Fruit fly (Drosophila melanogaster): Measurements from ENCODE around the gene CG42854.

Gene CG42854

DNA sequence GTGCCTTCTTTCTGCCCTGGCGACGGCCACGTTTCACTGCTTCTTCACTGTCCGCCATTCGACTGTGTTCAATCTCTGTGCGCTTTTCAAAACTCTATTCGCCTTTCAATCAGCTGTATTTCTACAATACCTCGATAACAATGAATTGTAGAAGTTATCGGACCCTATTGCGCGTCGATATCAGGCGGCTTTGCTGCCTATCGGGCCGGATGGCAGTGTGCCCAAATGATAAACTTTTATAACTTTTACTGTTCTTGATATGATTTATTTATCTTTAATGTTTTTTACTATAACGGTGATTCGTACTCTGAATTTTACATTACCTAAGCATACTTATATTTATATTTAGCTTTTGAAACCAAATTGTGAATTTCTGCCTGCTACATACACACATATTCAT lies 2.0 kb downstream of the CG42854 start, which contains the start of gene CG8915:
Gene CG8915 (minus strand): TSS at position 148 of the 400 bp plus-strand sequence.
- TF ChIP-seq Eip78C (GFP tag), result peak; percentile 46
- TF ChIP-seq pdm3 (GFP tag; optimal IDR thresholded peaks at IDR 0.05), result no peak

DNA sequence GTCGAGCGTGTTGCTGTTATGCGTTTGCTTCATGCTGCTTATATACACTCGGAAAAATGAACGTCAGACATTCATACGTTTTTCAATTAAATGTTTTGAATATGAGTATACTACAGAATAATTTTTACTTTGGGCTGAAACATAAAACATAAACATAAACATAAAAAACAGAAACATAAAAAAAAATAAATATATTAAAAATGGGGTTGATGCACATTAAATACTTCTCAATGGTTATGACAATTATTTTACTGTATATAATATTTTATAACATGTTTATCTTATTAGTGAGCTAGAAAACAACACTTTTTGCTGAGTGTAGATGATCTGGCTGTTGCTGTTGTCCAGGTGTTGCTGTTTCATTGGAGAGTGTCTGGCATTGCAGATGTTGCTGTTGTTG lies 9.4 kb downstream of the CG42854 start:
- TF ChIP-seq Sox102F (GFP tag; optimal IDR thresholded peaks at IDR 0.05), result peak; percentile 35
- TF ChIP-seq CG3032 (tag; optimal IDR thresholded peaks at IDR 0.05), result peak; percentile 67
- TF ChIP-seq CG8632 (GFP tag; optimal IDR thresholded peaks at IDR 0.05), result peak; percentile 71
- TF ChIP-seq Met (GFP tag; optimal IDR thresholded peaks at IDR 0.05), result peak; percentile 55
- TF ChIP-seq CG6163 (GFP tag; IDR thresholded peaks at IDR 0.05), result peak; percentile 62
- peak; percentile 70 for TF ChIP-seq dsx (GFP tag; optimal IDR thresholded peaks at IDR 0.05; ENCODE audit: poor library complexity, severe bottlenecking)
- TF ChIP-seq acj6 (GFP tag; optimal IDR thresholded peaks at IDR 0.05), result peak; percentile 75
- peak; percentile 69 to 71 for TF ChIP-seq ss (GFP tag; optimal IDR thresholded peaks at IDR 0.05)
- TF ChIP-seq CG11294 (GFP tag; IDR thresholded peaks at IDR 0.05), result no peak
- peak; percentile 70 for TF ChIP-seq pdm3 (GFP tag; optimal IDR thresholded peaks at IDR 0.05)
- peak; percentile 77 for TF ChIP-seq achi (GFP tag; optimal IDR thresholded peaks at IDR 0.05)
- TF ChIP-seq salr (GFP tag; optimal IDR thresholded peaks at IDR 0.05), result peak in 1 of 2 experiments; percentile 77
- peak; percentile 70 for TF ChIP-seq CG6792 (GFP tag; optimal IDR thresholded peaks at IDR 0.05)
- peak; percentile 19 for TF ChIP-seq CG31627 (GFP tag; optimal IDR thresholded peaks at IDR 0.05)
- no peak for TF ChIP-seq Hr39 (GFP tag; optimal IDR thresholded peaks at IDR 0.05)
- TF ChIP-seq Hr38 (GFP tag; optimal IDR thresholded peaks at IDR 0.05), result no peak
- TF ChIP-seq CG3919 (GFP tag; optimal IDR thresholded peaks at IDR 0.05), result peak; percentile 77
- TF ChIP-seq svp (GFP tag), result peak; percentile 55
- TF ChIP-seq eg (GFP tag; IDR thresholded peaks at IDR 0.05), result peak; percentile 74
- TF ChIP-seq CG6854 (GFP tag; optimal IDR thresholded peaks at IDR 0.05), result no peak
- peak; percentile 46 for TF ChIP-seq topi (GFP tag; optimal IDR thresholded peaks at IDR 0.05)
- TF ChIP-seq CG34406 (GFP tag; optimal IDR thresholded peaks at IDR 0.05), result peak; percentile 67
- peak; percentile 46 for TF ChIP-seq fd59A (GFP tag; optimal IDR thresholded peaks at IDR 0.05)
- peak; percentile 23 for TF ChIP-seq Sox15 (GFP tag; optimal IDR thresholded peaks at IDR 0.05)
- TF ChIP-seq Eip75B (GFP tag; optimal IDR thresholded peaks at IDR 0.05), result peak; percentile 38
- TF ChIP-seq fkh (GFP tag; optimal IDR thresholded peaks at IDR 0.05), result no peak
- peak; percentile 90 for TF ChIP-seq CG32006 (GFP tag; optimal IDR thresholded peaks at IDR 0.05)
- TF ChIP-seq dac (GFP tag; optimal IDR thresholded peaks at IDR 0.05), result peak; percentile 49
- TF ChIP-seq cyc (GFP tag; optimal IDR thresholded peaks at IDR 0.05), result peak; percentile 21
- TF ChIP-seq CG11762 (GFP tag; optimal IDR thresholded peaks at IDR 0.05; ENCODE audit: insufficient read depth), result peak; percentile 63
- TF ChIP-seq CG11902 (GFP tag; optimal IDR thresholded peaks at IDR 0.05), result peak; percentile 13
- TF ChIP-seq spab (GFP tag; optimal IDR thresholded peaks at IDR 0.05), result peak; percentile 55
- no peak for TF ChIP-seq fd85E (GFP tag; optimal IDR thresholded peaks at IDR 0.05)
- TF ChIP-seq Sox14 (GFP tag; optimal IDR thresholded peaks at IDR 0.05), result peak; percentile 41
- peak; percentile 63 for TF ChIP-seq CG7368 (GFP tag; optimal IDR thresholded peaks at IDR 0.05)
- peak; percentile 87 for TF ChIP-seq CG15336 (GFP tag; IDR thresholded peaks at IDR 0.05)
- peak; percentile 92 for TF ChIP-seq Eip78C (GFP tag)
- peak; percentile 62 for TF ChIP-seq Ets96B (tag; optimal IDR thresholded peaks at IDR 0.05)
- TF ChIP-seq Eip93F (GFP tag; optimal IDR thresholded peaks at IDR 0.05), result no peak
- TF ChIP-seq Ets21C (GFP tag; optimal IDR thresholded peaks at IDR 0.05), result no peak
- TF ChIP-seq CG10669 (GFP tag; optimal IDR thresholded peaks at IDR 0.05), result no peak
- peak; percentile 89 for TF ChIP-seq CG8119 (GFP tag; IDR thresholded peaks at IDR 0.05)
- TF ChIP-seq CG10631 (GFP tag; optimal IDR thresholded peaks at IDR 0.05), result peak; percentile 73
- TF ChIP-seq OdsH (GFP tag; optimal IDR thresholded peaks at IDR 0.05), result peak; percentile 72
- TF ChIP-seq Lpt (GFP tag; optimal IDR thresholded peaks at IDR 0.05), result peak; percentile 78
- TF ChIP-seq CG1621 (tag; optimal IDR thresholded peaks at IDR 0.05), result peak; percentile 2
- TF ChIP-seq Smox (GFP tag; optimal IDR thresholded peaks at IDR 0.05), result peak; percentile 32
- no peak for TF ChIP-seq CG16779 (tag; optimal IDR thresholded peaks at IDR 0.05)
- peak; percentile 78 for TF ChIP-seq CG6276 (GFP tag; optimal IDR thresholded peaks at IDR 0.05)
- TF ChIP-seq CG4318 (GFP tag; optimal IDR thresholded peaks at IDR 0.05), result peak; percentile 79
